Worm (Caenorhabditis elegans) whole organism, L2 larva: Measurements from ENCODE around the gene col-76.

Source experiments
- C34F6.9 ChIP-seq: fragments of 150-350 bp; optimal IDR thresholded peaks from 2 replicates; lab custom pipeline; 2014; ENCODE audit warnings: missing biosample characterization, missing genetic modification characterization
- F13H6.1 ChIP-seq: sonication (generic microtip); optimal IDR thresholded peaks from 2 replicates; lab custom pipeline; 2016; ENCODE audit warnings: missing genetic modification characterization, missing compliant biosample characterization
- Y55F3AM.14 ChIP-seq: fragments of 200-800 bp; sonication (Bioruptor generic); optimal IDR thresholded peaks from 2 replicates; lab custom pipeline; 2018; ENCODE audit warnings: mild to moderate bottlenecking, missing genetic modification characterization, missing compliant biosample characterization
- ama-1 ChIP-seq: fragments of 150-350 bp; optimal IDR thresholded peaks from 2 replicates; lab custom pipeline; 2018; ENCODE audit warnings: inconsistent platforms
- blmp-1 ChIP-seq: sonication (generic microtip); optimal IDR thresholded peaks from 2 replicates; lab custom pipeline; 2017; ENCODE audit warnings: missing genetic modification characterization, mild to moderate bottlenecking, missing compliant biosample characterization, antibody characterized with exemption, moderate library complexity; ENCODE audit not compliant: insufficient read depth
- ceh-82 ChIP-seq: fragments of 150-350 bp; optimal IDR thresholded peaks from 2 replicates; lab custom pipeline; 2014; ENCODE audit warnings: missing biosample characterization, missing genetic modification characterization
- crh-2 ChIP-seq: sonication (generic microtip); optimal IDR thresholded peaks from 2 replicates; lab custom pipeline; 2017; ENCODE audit warnings: missing biosample characterization, missing genetic modification characterization
- dmd-4 ChIP-seq: sonication (generic microtip); optimal IDR thresholded peaks from 2 replicates; lab custom pipeline; 2017; ENCODE audit warnings: missing biosample characterization, missing genetic modification characterization
- elt-1 ChIP-seq: fragments of 150-350 bp; optimal IDR thresholded peaks from 2 replicates; lab custom pipeline; 2014; ENCODE audit warnings: missing biosample characterization, missing genetic modification characterization
- elt-3 ChIP-seq: sonication (generic microtip); optimal IDR thresholded peaks from 2 replicates; lab custom pipeline; 2017; ENCODE audit warnings: missing biosample characterization, missing genetic modification characterization
- fos-1 ChIP-seq: fragments of 150-350 bp; optimal IDR thresholded peaks from 2 replicates; lab custom pipeline; 2014; ENCODE audit warnings: missing biosample characterization, missing genetic modification characterization
- gmeb-1 ChIP-seq: fragments of 150-350 bp; optimal IDR thresholded peaks from 2 replicates; lab custom pipeline; 2014; ENCODE audit warnings: missing biosample characterization, missing genetic modification characterization
- lin-11 ChIP-seq: fragments of 150-350 bp; sonication (generic microtip); optimal IDR thresholded peaks from 2 replicates; lab custom pipeline; 2014; ENCODE audit warnings: missing biosample characterization, missing genetic modification characterization, inconsistent platforms, mixed read lengths
- lin-13 ChIP-seq: fragments of 150-350 bp; optimal IDR thresholded peaks from 2 replicates; lab custom pipeline; 2014; ENCODE audit warnings: missing biosample characterization, missing genetic modification reagents, missing genetic modification characterization
- lsy-2 ChIP-seq, 2 experiments: fragments of 150-350 bp in 1 of 2; sonication (generic microtip) in 1 of 2; optimal IDR thresholded peaks; 2 replicates each; lab custom pipeline; 2014 to 2017; ENCODE audit warnings: missing biosample characterization in 2 of 2, missing genetic modification characterization in 2 of 2
- mdl-1 ChIP-seq, 2 experiments: fragments of 150-350 bp in 1 of 2; sonication (generic microtip) in 1 of 2; optimal IDR thresholded peaks; 2 replicates each; lab custom pipeline; 2017; ENCODE audit warnings: missing biosample characterization in 2 of 2, missing genetic modification characterization in 2 of 2
- nhr-10 ChIP-seq: sonication (generic microtip); optimal IDR thresholded peaks from 2 replicates; lab custom pipeline; 2017; ENCODE audit warnings: missing biosample characterization, missing genetic modification characterization
- nhr-11 ChIP-seq: fragments of 150-350 bp; optimal IDR thresholded peaks from 2 replicates; lab custom pipeline; 2014; ENCODE audit warnings: missing biosample characterization, missing genetic modification characterization
- nhr-12 ChIP-seq: fragments of 150-350 bp; optimal IDR thresholded peaks from 2 replicates; lab custom pipeline; 2014; ENCODE audit warnings: missing biosample characterization, missing genetic modification characterization
- nhr-129 ChIP-seq: fragments of 150-350 bp; optimal IDR thresholded peaks from 2 replicates; lab custom pipeline; 2014; ENCODE audit warnings: missing biosample characterization, missing genetic modification characterization
- nhr-21 ChIP-seq: fragments of 150-350 bp; optimal IDR thresholded peaks from 2 replicates; lab custom pipeline; 2014; ENCODE audit warnings: missing biosample characterization, missing genetic modification characterization
- nhr-25 ChIP-seq: fragments of 150-350 bp; sonication (generic microtip); optimal IDR thresholded peaks from 3 replicates; lab custom pipeline; 2014; ENCODE audit warnings: missing biosample characterization, missing genetic modification characterization
- peb-1 ChIP-seq: fragments of 150-350 bp; optimal IDR thresholded peaks from 2 replicates; lab custom pipeline; 2014; ENCODE audit warnings: missing biosample characterization, missing genetic modification characterization
- sem-4 ChIP-seq: fragments of 150-350 bp; optimal IDR thresholded peaks from 2 replicates; lab custom pipeline; 2014; ENCODE audit warnings: missing biosample characterization, missing genetic modification reagents, missing genetic modification characterization
- skn-1 ChIP-seq: sonication (generic microtip); optimal IDR thresholded peaks from 2 replicates; lab custom pipeline; 2017; ENCODE audit warnings: missing biosample characterization, missing genetic modification characterization
- sma-3 ChIP-seq: sonication (generic microtip); optimal IDR thresholded peaks from 2 replicates; lab custom pipeline; 2016; ENCODE audit warnings: missing genetic modification reagents, missing genetic modification characterization, missing compliant biosample characterization
- sma-9 ChIP-seq, 2 experiments: fragments of 150-350 bp in 1 of 2; sonication (generic microtip) in 1 of 2; optimal IDR thresholded peaks; 2 replicates each; lab custom pipeline; 2014 to 2016; ENCODE audit warnings: missing genetic modification characterization in 2 of 2, mild to moderate bottlenecking in 1 of 2, missing biosample characterization in 1 of 2, missing compliant biosample characterization in 1 of 2, missing genetic modification reagents in 1 of 2, moderate library complexity in 1 of 2
- unc-39 ChIP-seq: fragments of 150-350 bp; optimal IDR thresholded peaks from 2 replicates; lab custom pipeline; 2014; ENCODE audit warnings: missing biosample characterization, missing genetic modification characterization
- unc-55 ChIP-seq: fragments of 150-350 bp; sonication (generic microtip); optimal IDR thresholded peaks from 3 replicates; lab custom pipeline; 2014; ENCODE audit warnings: missing biosample characterization, missing genetic modification reagents, missing genetic modification characterization
- unc-62 ChIP-seq: fragments of 150-350 bp; optimal IDR thresholded peaks from 2 replicates; lab custom pipeline; 2014; ENCODE audit warnings: missing biosample characterization, missing genetic modification reagents, missing genetic modification characterization
- ztf-1 ChIP-seq: fragments of 200-800 bp; sonication (Bioruptor generic); conservative IDR thresholded peaks from 2 replicates; pipeline ENCODE4 v1.3.6; 2022; ENCODE audit warnings: missing genetic modification characterization, missing compliant biosample characterization
- ztf-11 ChIP-seq: sonication (generic microtip); optimal IDR thresholded peaks from 2 replicates; lab custom pipeline; 2017; ENCODE audit warnings: missing biosample characterization, missing genetic modification characterization
- ztf-4 ChIP-seq: fragments of 150-350 bp; optimal IDR thresholded peaks from 2 replicates; lab custom pipeline; 2014; ENCODE audit warnings: missing biosample characterization, missing genetic modification characterization

col-76 gene

ce11 chrII:8223422-8223821, 19.3 kb downstream of the col-76 start:
- TF ChIP-seq ztf-4 (tag; lab: Kevin White, UChicago) (no peak), Y55F3AM.14 (no peak), sma-3 (GFP tag; lab: Kevin White, UChicago) (no peak), sma-9 (GFP tag; optimal IDR thresholded peaks at IDR 0.05; lab: Kevin White, UChicago) (no peak), sma-9 (tag; optimal IDR thresholded peaks at IDR 0.05; lab: Kevin White, UChicago) (no peak), ama-1 (lab: Kevin White, UChicago) (no peak), mdl-1 (tag; optimal IDR thresholded peaks at IDR 0.05; lab: Kevin White, UChicago) (no peak), unc-39 (no peak), dmd-4 (no peak), unc-62 (no peak), sem-4 (tag; lab: Kevin White, UChicago) (no peak), lin-13 (GFP tag; lab: Kevin White, UChicago) (no peak), lin-11 (tag; lab: Kevin White, UChicago) (no peak), elt-3 (tag; lab: Kevin White, UChicago) (no peak), unc-55 (GFP tag; lab: Kevin White, UChicago) (no peak), nhr-10 (tag; lab: Kevin White, UChicago) (no peak)
- TF ChIP-seq, all 48 proteins: peak for 0

ce11 chrII:8223945-8224344, 19.8 kb downstream of the col-76 start:
- TF ChIP-seq nhr-21 (tag; lab: Kevin White, UChicago) (no peak), ztf-11 (tag; lab: Kevin White, UChicago) (no peak), nhr-129 (tag; lab: Kevin White, UChicago) (no peak), ztf-1 (GFP tag; lab: Robert Waterston, UW) (no peak), nhr-11 (tag; lab: Kevin White, UChicago) (no peak), nhr-12 (tag; lab: Kevin White, UChicago) (no peak), sma-3 (GFP tag; lab: Kevin White, UChicago) (no peak), ceh-82 (tag; lab: Kevin White, UChicago) (no peak), lsy-2 (tag; optimal IDR thresholded peaks at IDR 0.05; lab: Kevin White, UChicago) (no peak), gmeb-1 (tag; lab: Kevin White, UChicago) (no peak), sem-4 (tag; lab: Kevin White, UChicago) (no peak)

DNA sequence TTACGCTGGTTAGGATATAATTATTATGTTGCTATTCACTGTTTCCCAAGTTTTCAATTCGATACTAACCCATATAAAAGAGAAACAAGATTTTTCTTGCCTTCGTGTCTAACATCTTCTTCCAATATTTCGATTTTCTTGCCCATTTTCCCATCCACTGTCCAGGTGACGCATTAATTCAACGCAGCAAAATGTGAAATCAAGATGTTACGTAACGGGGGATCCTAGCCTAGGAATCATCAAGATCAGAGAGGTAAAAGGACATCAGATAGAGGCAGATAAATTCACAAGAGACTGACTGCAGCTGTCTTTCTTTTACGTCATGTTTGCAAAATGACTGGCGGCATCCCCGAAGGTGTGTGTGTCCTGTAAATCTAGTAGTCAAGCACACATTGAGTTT, 20.5 kb downstream of the col-76 start:
- peak; percentile 3 for TF ChIP-seq elt-1
- TF ChIP-seq elt-3 (tag; lab: Kevin White, UChicago) = no peak
- TF ChIP-seq peb-1 = no peak
- TF ChIP-seq nhr-129 (tag; lab: Kevin White, UChicago) = peak; percentile 9
- TF ChIP-seq dmd-4 = no peak
- TF ChIP-seq fos-1 (tag; lab: Kevin White, UChicago) = peak; percentile 8
- TF ChIP-seq, all 48 proteins: peak for 3

DNA sequence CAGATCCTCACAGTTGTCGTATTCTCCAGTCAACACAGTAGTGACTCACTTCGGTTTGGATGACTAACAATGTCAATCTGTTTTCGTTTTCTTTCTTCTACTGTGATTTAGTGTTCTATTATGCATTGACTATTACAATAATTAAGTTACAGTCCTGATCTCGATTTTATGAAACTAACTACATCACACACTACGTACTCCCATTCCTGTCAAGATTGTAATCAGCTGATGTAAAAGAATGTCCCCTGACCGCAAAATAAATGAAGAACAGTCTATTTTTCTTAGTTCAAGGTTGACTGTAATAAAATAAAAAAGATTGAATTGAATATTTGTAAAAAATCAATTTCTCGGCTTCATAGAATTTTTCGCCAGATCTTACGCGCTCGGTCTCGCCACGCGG, 21.2 kb downstream of the col-76 start:
- TF ChIP-seq peb-1 = no peak
- peak; percentile 47 for TF ChIP-seq nhr-25

ce11 chrII:8225914-8226313, 21.8 kb downstream of the col-76 start:
- TF ChIP-seq lsy-2 (tag; optimal IDR thresholded peaks at IDR 0.05; lab: Kevin White, UChicago) (no peak), blmp-1 (peak; percentile 84), nhr-25 (peak; percentile 65), dmd-4 (no peak), skn-1 (no peak)

- TF ChIP-seq crh-2 (tag; lab: Kevin White, UChicago) (peak; percentile 52), F13H6.1 (peak; percentile 41), ceh-82 (tag; lab: Kevin White, UChicago) (no peak), C34F6.9 (peak; percentile 18), fos-1 (tag; lab: Kevin White, UChicago) (peak; percentile 43), skn-1 (peak; percentile 7), sma-9 (GFP tag; optimal IDR thresholded peaks at IDR 0.05; lab: Kevin White, UChicago) (peak; percentile 54), sma-9 (tag; optimal IDR thresholded peaks at IDR 0.05; lab: Kevin White, UChicago) (no peak), ama-1 (lab: Kevin White, UChicago) (no peak)
- TF ChIP-seq, all 48 proteins: peak for 6
These were observed 22.3 kb downstream of the col-76 start for ce11 chrII:8226475-8226874.
